Fruit fly (Drosophila melanogaster) whole organism, adult: ENCODE data around the gene CG10467.

ENCODE experiments used
- CG11617 ChIP-seq: fragments of 200-800 bp; sonication (Bioruptor generic); optimal IDR thresholded peaks from 2 replicates; lab custom pipeline; 2017; ENCODE audit warnings: mild to moderate bottlenecking, missing biosample characterization, missing genetic modification reagents, missing genetic modification characterization
- CG33017 ChIP-seq: fragments of 200-800 bp; sonication (Bioruptor generic); optimal IDR thresholded peaks from 2 replicates; lab custom pipeline; 2018; ENCODE audit warnings: missing biosample characterization, mild to moderate bottlenecking, missing genetic modification characterization, moderate library complexity
- CG5204 ChIP-seq: fragments of 200-800 bp; sonication (Bioruptor generic); optimal IDR thresholded peaks from 2 replicates; lab custom pipeline; 2016; ENCODE audit warnings: missing biosample characterization, missing genetic modification characterization
- toe ChIP-seq: fragments of 200-800 bp; sonication (Bioruptor generic); optimal IDR thresholded peaks from 2 replicates; lab custom pipeline; 2016; ENCODE audit warnings: missing biosample characterization, missing genetic modification characterization

DNA sequence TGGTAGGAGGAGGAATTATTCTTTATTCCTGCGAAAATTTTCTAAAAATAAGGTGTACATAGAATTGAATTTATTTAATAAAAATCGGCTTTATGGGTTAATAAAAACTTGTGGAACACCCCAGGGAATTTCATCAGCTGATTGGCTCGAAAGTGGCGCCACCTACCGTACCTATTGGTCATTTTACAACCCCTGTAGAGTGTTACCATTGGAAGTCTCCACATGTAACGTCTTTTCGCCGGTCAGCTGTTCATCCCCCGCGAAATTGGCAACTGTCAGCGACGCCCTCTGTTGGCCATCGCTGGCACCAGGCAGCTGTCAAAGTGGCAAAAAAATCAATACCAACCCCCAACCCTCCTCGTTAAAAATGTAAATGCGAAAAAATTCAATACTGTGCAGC, 12.0 kb downstream of the CG10467 start, which contains the start of gene CG13293:
- TF ChIP-seq toe (GFP tag; lab: Kevin White, UChicago): no peak
- TF ChIP-seq CG5204 (GFP tag; lab: Kevin White, UChicago): no peak
- TF ChIP-seq CG33017 (tag; lab: Kevin White, UChicago): no peak
- no peak for TF ChIP-seq CG11617 (GFP tag; lab: Kevin White, UChicago)
